Fruit fly (Drosophila melanogaster) whole organism, embryonic: ENCODE data around the gene pyd.

ENCODE experiments used
- CG10209 ChIP-seq: fragments of 200-800 bp; sonication (Bioruptor generic); optimal IDR thresholded peaks from 3 replicates; lab custom pipeline; 2017; ENCODE audit warnings: missing biosample characterization, mild to moderate bottlenecking, missing genetic modification characterization, missing genetic modification reagents
- CG10267 ChIP-seq: fragments of 200-800 bp; sonication (Bioruptor generic); optimal IDR thresholded peaks from 2 replicates; lab custom pipeline; 2018; ENCODE audit warnings: missing biosample characterization, mild to moderate bottlenecking, missing genetic modification characterization, moderate library complexity
- CG11504 ChIP-seq: fragments of 200-800 bp; sonication (Bioruptor generic); optimal IDR thresholded peaks from 3 replicates; lab custom pipeline; 2019; ENCODE audit warnings: missing biosample characterization, mild to moderate bottlenecking, missing genetic modification characterization, moderate library complexity
- CG12071 ChIP-seq: fragments of 200-800 bp; sonication (Bioruptor generic); optimal IDR thresholded peaks from 3 replicates; lab custom pipeline; 2018; ENCODE audit warnings: missing biosample characterization, mild to moderate bottlenecking, missing genetic modification characterization
- CG12659 ChIP-seq: fragments of 200-800 bp; sonication (Bioruptor generic); optimal IDR thresholded peaks from 3 replicates; lab custom pipeline; 2017; ENCODE audit warnings: mild to moderate bottlenecking, missing biosample characterization, missing genetic modification reagents, missing genetic modification characterization
- CG14667 ChIP-seq: fragments of 200-800 bp; sonication (Bioruptor generic); IDR thresholded peaks from 2 replicates; pipeline ENCODE4 v1.3.6; 2022; ENCODE audit warnings: missing biosample characterization, missing genetic modification characterization
- CG1647 ChIP-seq: fragments of 200-800 bp; sonication (Bioruptor generic); optimal IDR thresholded peaks from 3 replicates; lab custom pipeline; 2016; ENCODE audit warnings: missing biosample characterization, missing genetic modification characterization
- CG16815 ChIP-seq: fragments of 200-800 bp; sonication (Bioruptor generic); optimal IDR thresholded peaks from 3 replicates; lab custom pipeline; 2017; ENCODE audit warnings: missing biosample characterization, mild to moderate bottlenecking, missing genetic modification characterization
- CG18011 ChIP-seq: fragments of 200-800 bp; sonication (Bioruptor generic); optimal IDR thresholded peaks from 2 replicates; lab custom pipeline; 2017; ENCODE audit warnings: missing biosample characterization, missing genetic modification characterization, mild to moderate bottlenecking, moderate library complexity, missing genotype
- CG34422 ChIP-seq: fragments of 200-800 bp; sonication (Bioruptor generic); IDR thresholded peaks from 3 replicates; pipeline ENCODE4 v1.3.6; 2022; ENCODE audit warnings: missing biosample characterization, missing genetic modification characterization
- CG3726 ChIP-seq: fragments of 200-800 bp; sonication (Bioruptor generic); IDR thresholded peaks from 3 replicates; pipeline ENCODE4, ENCODE4 v1.3.6; 2022; ENCODE audit warnings: missing biosample characterization, missing genetic modification characterization
- CG42726 ChIP-seq: fragments of 200-800 bp; sonication (Bioruptor generic); IDR thresholded peaks from 2 replicates; pipeline ENCODE4 v1.3.6; 2022; ENCODE audit warnings: missing biosample characterization, missing genetic modification characterization; ENCODE audit not compliant: partially characterized antibody
- CG4820 ChIP-seq: fragments of 200-800 bp; sonication (Bioruptor generic); optimal IDR thresholded peaks from 3 replicates; lab custom pipeline; 2016; ENCODE audit warnings: missing biosample characterization, missing genetic modification characterization
- CG8478 ChIP-seq: fragments of >200 bp; optimal IDR thresholded peaks from 2 replicates; lab custom pipeline; 2018
- CG9727 ChIP-seq: fragments of 200-800 bp; sonication (Bioruptor generic); optimal IDR thresholded peaks from 3 replicates; lab custom pipeline; 2017; ENCODE audit warnings: missing biosample characterization, mild to moderate bottlenecking, missing genetic modification characterization
- D19B ChIP-seq: fragments of 200-800 bp; sonication (Bioruptor generic); optimal IDR thresholded peaks from 2 replicates; lab custom pipeline; 2017; ENCODE audit warnings: missing biosample characterization, mild to moderate bottlenecking, missing genetic modification characterization
- Gug ChIP-seq: fragments of 200-800 bp; sonication (Bioruptor generic); IDR thresholded peaks from 4 replicates; pipeline ENCODE4 v1.3.6; 2022; ENCODE audit warnings: missing biosample characterization, missing genetic modification characterization
- HHEX ChIP-seq: fragments of 200-800 bp; sonication (Bioruptor generic); optimal IDR thresholded peaks from 3 replicates; lab custom pipeline; 2017; ENCODE audit warnings: missing biosample characterization, mild to moderate bottlenecking, missing genetic modification characterization, missing genetic modification reagents
- HLH4C ChIP-seq: fragments of 200-800 bp; sonication (Bioruptor generic); IDR thresholded peaks from 3 replicates; pipeline ENCODE4 v1.3.6; 2022; ENCODE audit warnings: missing biosample characterization, missing genetic modification characterization; ENCODE audit not compliant: partially characterized antibody
- Hand ChIP-seq: fragments of 200-800 bp; sonication (Bioruptor generic); optimal IDR thresholded peaks from 2 replicates; lab custom pipeline; 2017; ENCODE audit warnings: mild to moderate bottlenecking, missing biosample characterization, missing genetic modification reagents, missing genetic modification characterization
- Hr39 ChIP-seq: fragments of >200 bp; optimal IDR thresholded peaks from 2 replicates; lab custom pipeline; 2017
- Max ChIP-seq: fragments of 200-800 bp; sonication (Bioruptor generic); optimal IDR thresholded peaks from 2 replicates; lab custom pipeline; 2016; ENCODE audit warnings: missing biosample characterization, mild to moderate bottlenecking, missing genetic modification characterization
- NK7.1 ChIP-seq: fragments of 200-800 bp; sonication (Bioruptor generic); optimal IDR thresholded peaks from 3 replicates; lab custom pipeline; 2016; ENCODE audit warnings: missing biosample characterization, missing genetic modification characterization
- Nf-YC ChIP-seq: fragments of 200-800 bp; optimal IDR thresholded peaks from 3 replicates; lab custom pipeline; 2019; ENCODE audit warnings: missing biosample characterization, mild to moderate bottlenecking, missing genetic modification characterization, moderate library complexity
- Pdp1 ChIP-seq, 2 experiments: fragments of 200-800 bp; sonication (Bioruptor generic); optimal IDR thresholded peaks; 3 replicates each; lab custom pipeline; 2016; ENCODE audit warnings: missing biosample characterization in 2 of 2, missing genetic modification characterization in 2 of 2, mild to moderate bottlenecking in 1 of 2, moderate library complexity in 1 of 2
- Scr ChIP-seq: fragments of 200-800 bp; sonication (Bioruptor generic); IDR thresholded peaks from 2 replicates; pipeline ENCODE4 v1.3.6; 2022; ENCODE audit warnings: missing biosample characterization, missing genetic modification characterization; ENCODE audit not compliant: partially characterized antibody
- Side ChIP-seq: fragments of 200-800 bp; sonication (Bioruptor generic); optimal IDR thresholded peaks from 2 replicates; lab custom pipeline; 2016; ENCODE audit warnings: missing biosample characterization, missing genetic modification characterization
- Sry-β ChIP-seq: fragments of 200-800 bp; sonication (Bioruptor generic); optimal IDR thresholded peaks from 2 replicates; lab custom pipeline; 2018; ENCODE audit warnings: missing biosample characterization, mild to moderate bottlenecking, missing genetic modification characterization, moderate library complexity
- TFAM ChIP-seq: fragments of 200-800 bp; sonication (Bioruptor generic); optimal IDR thresholded peaks from 2 replicates; lab custom pipeline; 2017; ENCODE audit warnings: missing biosample characterization, missing genetic modification characterization, inconsistent platforms
- ac ChIP-seq: fragments of 200-800 bp; sonication (Bioruptor generic); optimal IDR thresholded peaks from 3 replicates; lab custom pipeline; 2017; ENCODE audit warnings: missing biosample characterization, mild to moderate bottlenecking, missing genetic modification characterization
- bcd ChIP-seq: fragments of 200-800 bp; sonication (Bioruptor generic); optimal IDR thresholded peaks from 2 replicates; lab custom pipeline; 2017; ENCODE audit warnings: missing biosample characterization, mild to moderate bottlenecking, missing genetic modification characterization
- chinmo ChIP-seq: fragments of 200-800 bp; sonication (Bioruptor generic); IDR thresholded peaks from 4 replicates; pipeline ENCODE4 v1.3.6; 2022; ENCODE audit warnings: missing biosample characterization, missing genetic modification characterization; ENCODE audit not compliant: partially characterized antibody
- dpn ChIP-seq, 2 experiments: fragments of 200-800 bp; sonication (Bioruptor generic); optimal IDR thresholded peaks; 3 replicates each; lab custom pipeline; 2016; ENCODE audit warnings: missing biosample characterization in 2 of 2, missing genetic modification characterization in 2 of 2
- ems ChIP-seq: fragments of 200-800 bp; sonication (Bioruptor generic); optimal IDR thresholded peaks from 3 replicates; lab custom pipeline; 2016; ENCODE audit warnings: missing biosample characterization, missing genetic modification characterization
- ftz-f1 ChIP-seq: fragments of 200-800 bp; sonication (Bioruptor generic); optimal IDR thresholded peaks from 2 replicates; lab custom pipeline; 2016; ENCODE audit warnings: missing biosample characterization, missing genetic modification characterization
- gfzf ChIP-seq: fragments of 200-800 bp; sonication (Bioruptor generic); optimal IDR thresholded peaks from 2 replicates; lab custom pipeline; 2016; ENCODE audit warnings: missing biosample characterization, mild to moderate bottlenecking, missing genetic modification characterization, moderate library complexity
- grn ChIP-seq: fragments of 200-800 bp; sonication (Bioruptor generic); optimal IDR thresholded peaks from 3 replicates; lab custom pipeline; 2017; ENCODE audit warnings: missing biosample characterization, missing genetic modification characterization
- jumu ChIP-seq: fragments of 200-800 bp; sonication (Bioruptor generic); optimal IDR thresholded peaks from 3 replicates; lab custom pipeline; 2016; ENCODE audit warnings: missing biosample characterization, missing genetic modification characterization
- maf-S ChIP-seq: fragments of 200-800 bp; sonication (Bioruptor generic); optimal IDR thresholded peaks from 2 replicates; lab custom pipeline; 2016; ENCODE audit warnings: missing biosample characterization, missing genetic modification characterization
- mirr ChIP-seq: fragments of 200-800 bp; sonication (Bioruptor generic); optimal IDR thresholded peaks from 3 replicates; lab custom pipeline; 2018; ENCODE audit warnings: missing biosample characterization, mild to moderate bottlenecking, missing genetic modification characterization
- org-1 ChIP-seq: fragments of 200-800 bp; sonication (Bioruptor generic); optimal IDR thresholded peaks from 2 replicates; lab custom pipeline; 2017; ENCODE audit warnings: missing biosample characterization, missing genetic modification characterization
- otp ChIP-seq: fragments of 200-800 bp; sonication (Bioruptor generic); IDR thresholded peaks from 3 replicates; pipeline ENCODE4, ENCODE4 v1.3.6; 2022; ENCODE audit warnings: missing biosample characterization, missing genetic modification characterization
- ro ChIP-seq: fragments of 200-800 bp; sonication (Bioruptor generic); IDR thresholded peaks from 2 replicates; pipeline ENCODE4 v1.3.6; 2022; ENCODE audit warnings: missing biosample characterization, missing genetic modification characterization
- sens ChIP-seq: fragments of 200-800 bp; sonication (Bioruptor generic); peaks from one replicate; lab custom pipeline; 2016; ENCODE audit warnings: missing biosample characterization, missing genetic modification characterization
- shn ChIP-seq: fragments of 200-800 bp; sonication (Bioruptor generic); optimal IDR thresholded peaks from 3 replicates; lab custom pipeline; 2016; ENCODE audit warnings: missing biosample characterization, missing genetic modification characterization
- slbo ChIP-seq: fragments of 200-800 bp; sonication (Bioruptor generic); IDR thresholded peaks from 2 replicates; pipeline ENCODE4 v1.3.6; 2022; ENCODE audit warnings: missing biosample characterization, missing genetic modification characterization
- slou ChIP-seq: fragments of 200-800 bp; sonication (Bioruptor generic); optimal IDR thresholded peaks from 3 replicates; lab custom pipeline; 2016; ENCODE audit warnings: missing biosample characterization, missing genetic modification characterization
- sob ChIP-seq: fragments of 200-800 bp; sonication (Bioruptor generic); IDR thresholded peaks from 2 replicates; pipeline ENCODE4 v1.3.6; 2022; ENCODE audit warnings: missing biosample characterization, missing genetic modification characterization
- sqz ChIP-seq: fragments of 200-800 bp; sonication (Bioruptor generic); optimal IDR thresholded peaks from 3 replicates; lab custom pipeline; 2018; ENCODE audit warnings: missing biosample characterization, mild to moderate bottlenecking, missing genetic modification characterization
- ssp ChIP-seq: fragments of 200-800 bp; sonication (Bioruptor generic); IDR thresholded peaks from 2 replicates; pipeline ENCODE4 v1.3.6; 2022; ENCODE audit warnings: missing biosample characterization, missing genetic modification characterization
- ttk ChIP-seq: fragments of 200-800 bp; sonication (Bioruptor generic); IDR thresholded peaks from 2 replicates; pipeline ENCODE4 v2.1.2; 2022; ENCODE audit warnings: missing biosample characterization, missing genetic modification characterization

pyd gene

DNA sequence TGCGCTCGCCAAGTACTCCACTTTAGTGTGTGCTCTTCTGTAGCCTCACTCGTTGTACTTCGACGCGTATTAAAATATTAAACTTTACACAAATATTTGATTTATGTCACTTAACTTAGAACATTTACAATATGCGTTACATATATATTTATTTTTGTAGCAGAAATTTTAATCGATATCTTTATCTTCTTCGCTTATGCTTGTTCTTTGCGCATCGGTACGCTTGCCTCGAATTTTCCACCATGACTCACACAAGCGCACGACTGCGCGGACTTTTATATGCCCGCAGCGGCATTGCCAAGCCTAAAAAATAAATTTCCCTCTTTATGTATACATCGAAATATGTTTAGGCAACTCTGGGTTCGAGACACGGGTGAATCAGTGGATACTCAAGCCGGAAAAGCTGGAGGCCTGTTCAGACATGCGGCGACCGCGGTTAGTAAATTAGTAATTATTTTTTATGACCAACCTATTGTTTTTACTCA lies 111.2 kb downstream of the pyd start, which contains the start of gene aqz:
aqz (minus strand) TSS at position 255 of the 485 bp plus-strand sequence.
- peak; percentile 74 for TF ChIP-seq slbo (GFP tag; lab: Robert Waterston, UW)
- TF ChIP-seq chinmo (GFP tag; lab: Robert Waterston, UW): peak; percentile 75; the same call in 2 of the 4 replicates
- peak; percentile 66 to 74 for TF ChIP-seq Pdp1 (GFP tag; optimal IDR thresholded peaks at IDR 0.05; lab: Kevin White, UChicago)
- no peak for TF ChIP-seq org-1 (GFP tag; lab: Kevin White, UChicago)
- TF ChIP-seq Hand (GFP tag; lab: Kevin White, UChicago): peak; percentile 15
- peak; percentile 72 for TF ChIP-seq sob (GFP tag; lab: Robert Waterston, UW)
- TF ChIP-seq HLH4C (GFP tag; lab: Robert Waterston, UW): peak; percentile 31; the same call in 1 of the 3 replicates
- no peak for TF ChIP-seq TFAM (GFP tag; lab: Kevin White, UChicago)
- TF ChIP-seq CG10209 (GFP tag; lab: Kevin White, UChicago): peak; percentile 16
- TF ChIP-seq Max (GFP tag; lab: Kevin White, UChicago): no peak
- TF ChIP-seq CG4820 (GFP tag; lab: Kevin White, UChicago): peak; percentile 25
- TF ChIP-seq dpn (GFP tag; optimal IDR thresholded peaks at IDR 0.05; lab: Kevin White, UChicago): peak; percentile 56 to 58
- TF ChIP-seq gfzf (GFP tag; lab: Kevin White, UChicago): peak; percentile 80
- TF ChIP-seq CG16815 (GFP tag; lab: Kevin White, UChicago): no peak
- TF ChIP-seq sqz: peak; percentile 48
- TF ChIP-seq CG18011 (GFP tag; lab: Kevin White, UChicago): peak; percentile 30
- peak; percentile 74 for TF ChIP-seq Side (GFP tag; lab: Kevin White, UChicago)
- TF ChIP-seq grn (GFP tag; lab: Kevin White, UChicago): peak; percentile 89
- no peak for TF ChIP-seq ac
- peak; percentile 76; the same call in 2 of the 3 replicates for TF ChIP-seq CG34422 (GFP tag; lab: Robert Waterston, UW)
- TF ChIP-seq ems (GFP tag; lab: Kevin White, UChicago): peak; percentile 74
- peak; percentile 8 for TF ChIP-seq D19B (GFP tag; lab: Kevin White, UChicago)
- TF ChIP-seq bcd: peak; percentile 66
- peak; percentile 70 for TF ChIP-seq shn
- TF ChIP-seq CG3726: no peak
- peak; percentile 41 for TF ChIP-seq CG9727 (GFP tag; lab: Kevin White, UChicago)
- TF ChIP-seq slou (GFP tag; lab: Kevin White, UChicago): peak; percentile 8
- TF ChIP-seq CG14667 (GFP tag; lab: Robert Waterston, UW): no peak
- peak; percentile 92 for TF ChIP-seq ssp (GFP tag; lab: Robert Waterston, UW)
- TF ChIP-seq Scr (GFP tag; lab: Robert Waterston, UW): peak; percentile 54
- peak; percentile 91 for TF ChIP-seq sens (GFP tag; lab: Kevin White, UChicago)
- no peak for TF ChIP-seq ro
- peak; percentile 73 for TF ChIP-seq CG12659 (GFP tag; lab: Kevin White, UChicago)
- peak; percentile 77 for TF ChIP-seq ftz-f1
- TF ChIP-seq mirr (GFP tag; lab: Kevin White, UChicago): peak; percentile 74
- TF ChIP-seq CG1647: no peak
- peak; percentile 57; the same call in 1 of the 2 replicates for TF ChIP-seq ttk (GFP tag; lab: Robert Waterston, UW)
- TF ChIP-seq CG12071 (GFP tag; lab: Kevin White, UChicago): peak; percentile 71
- peak; percentile 63 for TF ChIP-seq HHEX
- peak; percentile 71 for TF ChIP-seq CG10267 (tag; lab: Kevin White, UChicago)
- TF ChIP-seq CG42726 (GFP tag; lab: Robert Waterston, UW): peak; percentile 80
- TF ChIP-seq CG8478 (lab: Kevin White, UChicago): no peak
- TF ChIP-seq NK7.1 (GFP tag; lab: Kevin White, UChicago): peak; percentile 21
- peak; percentile 19 for TF ChIP-seq Sry-β (GFP tag; lab: Kevin White, UChicago)
- TF ChIP-seq Nf-YC (tag; lab: Kevin White, UChicago): peak; percentile 72
- TF ChIP-seq maf-S (GFP tag; lab: Kevin White, UChicago): peak; percentile 74
- TF ChIP-seq Hr39: no peak
- no peak for TF ChIP-seq otp (GFP tag; lab: Robert Waterston, UW)
- peak; percentile 21; the same call in 1 of the 4 replicates for TF ChIP-seq Gug (GFP tag; lab: Robert Waterston, UW)
- TF ChIP-seq CG11504 (tag; lab: Kevin White, UChicago): peak; percentile 80
- TF ChIP-seq jumu (GFP tag; lab: Kevin White, UChicago): peak; percentile 51
